Fruit fly (Drosophila melanogaster) whole organism, embryonic: ENCODE results near the gene stck.

Source experiments
- Asciz ChIP-seq: fragments of 200-800 bp; sonication (Bioruptor generic); optimal IDR thresholded peaks from 2 replicates; lab custom pipeline; 2017; ENCODE audit warnings: missing biosample characterization, mild to moderate bottlenecking, missing genetic modification characterization, missing genetic modification reagents
- Atf3 ChIP-seq: fragments of 200-800 bp; sonication (Bioruptor generic); optimal IDR thresholded peaks from 3 replicates; lab custom pipeline; 2016; ENCODE audit warnings: missing biosample characterization, missing genetic modification characterization
- CG10267 ChIP-seq: fragments of 200-800 bp; sonication (Bioruptor generic); optimal IDR thresholded peaks from 2 replicates; lab custom pipeline; 2018; ENCODE audit warnings: missing biosample characterization, mild to moderate bottlenecking, missing genetic modification characterization, moderate library complexity
- CG10654 ChIP-seq: fragments of 200-800 bp; sonication (Bioruptor generic); optimal IDR thresholded peaks from 2 replicates; lab custom pipeline; 2016; ENCODE audit warnings: missing biosample characterization, missing genetic modification characterization
- CG11093 ChIP-seq: fragments of 200-800 bp; sonication (Bioruptor generic); IDR thresholded peaks from 3 replicates; pipeline ENCODE4 v1.3.6; 2022; ENCODE audit warnings: missing biosample characterization, missing genetic modification characterization
- CG12104 ChIP-seq: fragments of 200-800 bp; sonication (Bioruptor generic); optimal IDR thresholded peaks from 3 replicates; lab custom pipeline; 2016; ENCODE audit warnings: missing biosample characterization, missing genetic modification characterization
- CG15073 ChIP-seq: fragments of 200-800 bp; sonication (Bioruptor generic); optimal IDR thresholded peaks from 2 replicates; lab custom pipeline; 2016; ENCODE audit warnings: missing biosample characterization, missing genetic modification characterization
- CG15514 ChIP-seq: fragments of 200-800 bp; sonication (Bioruptor generic); optimal IDR thresholded peaks from 3 replicates; lab custom pipeline; 2017; ENCODE audit warnings: missing biosample characterization, missing genetic modification characterization, mild to moderate bottlenecking, moderate library complexity, missing genetic modification reagents
- CG16815 ChIP-seq: fragments of 200-800 bp; sonication (Bioruptor generic); optimal IDR thresholded peaks from 3 replicates; lab custom pipeline; 2017; ENCODE audit warnings: missing biosample characterization, mild to moderate bottlenecking, missing genetic modification characterization
- CG17912 ChIP-seq: fragments of 200-800 bp; sonication (Bioruptor generic); optimal IDR thresholded peaks from 2 replicates; lab custom pipeline; 2018; ENCODE audit warnings: missing biosample characterization, mild to moderate bottlenecking, missing genetic modification characterization
- CG43689 ChIP-seq: fragments of 200-800 bp; sonication (Bioruptor generic); IDR thresholded peaks from 2 replicates; pipeline ENCODE4 v1.3.6; 2022; ENCODE audit warnings: missing biosample characterization, missing genetic modification characterization
- CG4730 ChIP-seq: fragments of 200-800 bp; sonication (Bioruptor generic); IDR thresholded peaks from 2 replicates; pipeline ENCODE4 v1.3.6; 2022; ENCODE audit warnings: missing biosample characterization, missing genetic modification characterization
- CG6683 ChIP-seq: fragments of 200-800 bp; sonication (Bioruptor generic); optimal IDR thresholded peaks from 2 replicates; lab custom pipeline; 2017; ENCODE audit warnings: missing biosample characterization, mild to moderate bottlenecking, missing genetic modification characterization, missing genetic modification reagents
- CG7786 ChIP-seq: fragments of 200-800 bp; sonication (Bioruptor generic); optimal IDR thresholded peaks from 2 replicates; lab custom pipeline; 2016; ENCODE audit warnings: missing biosample characterization, missing genetic modification characterization
- CG7963 ChIP-seq: fragments of 200-800 bp; sonication (Bioruptor generic); IDR thresholded peaks from 3 replicates; pipeline ENCODE4 v1.3.6; 2022; ENCODE audit warnings: missing biosample characterization, missing genetic modification characterization; ENCODE audit not compliant: partially characterized antibody
- Dek ChIP-seq: fragments of 200-800 bp; sonication (Bioruptor generic); optimal IDR thresholded peaks from 3 replicates; lab custom pipeline; 2019; ENCODE audit warnings: missing biosample characterization, mild to moderate bottlenecking, missing genetic modification characterization, moderate library complexity
- Fer1 ChIP-seq: fragments of 200-800 bp; sonication (Bioruptor generic); optimal IDR thresholded peaks from 2 replicates; lab custom pipeline; 2017; ENCODE audit warnings: missing biosample characterization, mild to moderate bottlenecking, missing genetic modification characterization
- Gsc ChIP-seq: fragments of 200-800 bp; sonication (Bioruptor generic); IDR thresholded peaks from 2 replicates; pipeline ENCODE4 v1.3.6; 2022; ENCODE audit warnings: missing biosample characterization, missing genetic modification characterization
- HmgD ChIP-seq: fragments of 200-800 bp; sonication (Bioruptor generic); optimal IDR thresholded peaks from 3 replicates; lab custom pipeline; 2016; ENCODE audit warnings: missing biosample characterization, missing genetic modification characterization
- Mrtf ChIP-seq: fragments of 200-800 bp; sonication (Bioruptor generic); IDR thresholded peaks from 3 replicates; pipeline ENCODE4 v1.3.6; 2022; ENCODE audit warnings: missing biosample characterization, missing genetic modification characterization
- Nf-YA ChIP-seq: fragments of 200-800 bp; sonication (Bioruptor generic); IDR thresholded peaks from 2 replicates; pipeline ENCODE4 v1.3.6; 2022; ENCODE audit warnings: missing biosample characterization, missing genetic modification characterization
- Opbp ChIP-seq: fragments of 200-800 bp; sonication (Bioruptor generic); IDR thresholded peaks from 3 replicates; pipeline ENCODE4 v1.3.6; 2022; ENCODE audit warnings: missing biosample characterization, missing genetic modification characterization; ENCODE audit not compliant: partially characterized antibody
- Scr ChIP-seq: fragments of 200-800 bp; sonication (Bioruptor generic); IDR thresholded peaks from 2 replicates; pipeline ENCODE4 v1.3.6; 2022; ENCODE audit warnings: missing biosample characterization, missing genetic modification characterization; ENCODE audit not compliant: partially characterized antibody
- Ssrp ChIP-seq: fragments of 200-800 bp; sonication (Bioruptor generic); optimal IDR thresholded peaks from 2 replicates; lab custom pipeline; 2018; ENCODE audit warnings: missing biosample characterization, mild to moderate bottlenecking, missing genetic modification characterization, moderate library complexity
- Xrp1 ChIP-seq: fragments of 200-800 bp; sonication (Bioruptor generic); IDR thresholded peaks from 2 replicates; pipeline ENCODE4 v1.3.6; 2022; ENCODE audit warnings: missing biosample characterization, missing genetic modification characterization
- amos ChIP-seq: fragments of 200-800 bp; sonication (Bioruptor generic); IDR thresholded peaks from 2 replicates; pipeline ENCODE4 v1.3.6; 2022; ENCODE audit warnings: missing biosample characterization, missing genetic modification characterization; ENCODE audit not compliant: partially characterized antibody
- ap ChIP-seq: fragments of 200-800 bp; sonication (Bioruptor generic); IDR thresholded peaks from 2 replicates; pipeline ENCODE4 v1.3.6; 2022; ENCODE audit warnings: missing biosample characterization, missing genetic modification characterization
- bab2 ChIP-seq: fragments of 200-800 bp; sonication (Bioruptor generic); optimal IDR thresholded peaks from 2 replicates; lab custom pipeline; 2016; ENCODE audit warnings: missing biosample characterization, missing genetic modification characterization
- bsh ChIP-seq, 2 experiments: fragments of 200-800 bp; sonication (Bioruptor generic); optimal IDR thresholded peaks; 2 replicates each; lab custom pipeline; 2017 to 2018; ENCODE audit warnings: mild to moderate bottlenecking in 2 of 2, missing biosample characterization in 2 of 2, missing genetic modification characterization in 2 of 2, moderate library complexity in 1 of 2
- ci ChIP-seq: fragments of 200-800 bp; sonication (Bioruptor generic); IDR thresholded peaks from 3 replicates; pipeline ENCODE4 v1.3.6; 2022; ENCODE audit warnings: missing biosample characterization, missing genetic modification characterization
- corto ChIP-seq: fragments of 200-800 bp; sonication (Bioruptor generic); optimal IDR thresholded peaks from 2 replicates; lab custom pipeline; 2016; ENCODE audit warnings: missing biosample characterization, mild to moderate bottlenecking, missing genetic modification characterization, moderate library complexity
- dm ChIP-seq: fragments of 200-800 bp; sonication (Bioruptor generic); optimal IDR thresholded peaks from 3 replicates; lab custom pipeline; 2016; ENCODE audit warnings: missing biosample characterization, missing genetic modification characterization
- ems ChIP-seq: fragments of 200-800 bp; sonication (Bioruptor generic); optimal IDR thresholded peaks from 3 replicates; lab custom pipeline; 2016; ENCODE audit warnings: missing biosample characterization, missing genetic modification characterization
- ewg ChIP-seq: fragments of 200-800 bp; sonication (Bioruptor generic); optimal IDR thresholded peaks from 3 replicates; lab custom pipeline; 2017; ENCODE audit warnings: mild to moderate bottlenecking, missing biosample characterization, missing genetic modification reagents, missing genetic modification characterization
- fd102C ChIP-seq: fragments of 200-800 bp; sonication (Bioruptor generic); optimal IDR thresholded peaks from 2 replicates; lab custom pipeline; 2018; ENCODE audit warnings: missing biosample characterization, mild to moderate bottlenecking, missing genetic modification characterization, moderate library complexity
- fd64A ChIP-seq: fragments of 200-800 bp; sonication (Bioruptor generic); optimal IDR thresholded peaks from 3 replicates; lab custom pipeline; 2018; ENCODE audit warnings: missing biosample characterization, mild to moderate bottlenecking, missing genetic modification characterization
- ftz-f1 ChIP-seq: fragments of 200-800 bp; sonication (Bioruptor generic); optimal IDR thresholded peaks from 2 replicates; lab custom pipeline; 2016; ENCODE audit warnings: missing biosample characterization, missing genetic modification characterization
- gem ChIP-seq: fragments of 200-800 bp; sonication (Bioruptor generic); optimal IDR thresholded peaks from 2 replicates; lab custom pipeline; 2019; ENCODE audit warnings: missing biosample characterization, mild to moderate bottlenecking, missing genetic modification characterization, moderate library complexity
- gfzf ChIP-seq: fragments of 200-800 bp; sonication (Bioruptor generic); optimal IDR thresholded peaks from 2 replicates; lab custom pipeline; 2016; ENCODE audit warnings: missing biosample characterization, mild to moderate bottlenecking, missing genetic modification characterization, moderate library complexity
- gsb ChIP-seq: fragments of 200-800 bp; sonication (Bioruptor generic); IDR thresholded peaks from 2 replicates; pipeline ENCODE4 v1.3.6; 2022; ENCODE audit warnings: missing biosample characterization, missing genetic modification characterization
- ken ChIP-seq: fragments of 200-800 bp; sonication (Bioruptor generic); IDR thresholded peaks from 3 replicates; pipeline ENCODE4 v1.3.6; 2022; ENCODE audit warnings: missing biosample characterization, missing genetic modification characterization
- nom ChIP-seq: fragments of 200-800 bp; sonication (Bioruptor generic); optimal IDR thresholded peaks from 2 replicates; lab custom pipeline; 2017; ENCODE audit warnings: missing biosample characterization, missing genetic modification characterization, mild to moderate bottlenecking, moderate library complexity, missing genetic modification reagents
- pfk ChIP-seq: fragments of 200-800 bp; sonication (Bioruptor generic); optimal IDR thresholded peaks from 2 replicates; lab custom pipeline; 2018; ENCODE audit warnings: missing biosample characterization, mild to moderate bottlenecking, missing genetic modification characterization, moderate library complexity
- rib ChIP-seq: fragments of 200-800 bp; sonication (Bioruptor generic); IDR thresholded peaks from 2 replicates; pipeline ENCODE4 v1.3.6; 2022; ENCODE audit warnings: missing biosample characterization, missing genetic modification characterization
- scrt ChIP-seq: fragments of 200-800 bp; sonication (Bioruptor generic); optimal IDR thresholded peaks from 2 replicates; lab custom pipeline; 2018; ENCODE audit warnings: missing biosample characterization, mild to moderate bottlenecking, missing genetic modification characterization, moderate library complexity
- seq ChIP-seq: fragments of 200-800 bp; sonication (Bioruptor generic); IDR thresholded peaks from 2 replicates; pipeline ENCODE4 v1.3.6; 2022; ENCODE audit warnings: missing biosample characterization, missing genetic modification characterization
- sqz ChIP-seq: fragments of 200-800 bp; sonication (Bioruptor generic); optimal IDR thresholded peaks from 3 replicates; lab custom pipeline; 2018; ENCODE audit warnings: missing biosample characterization, mild to moderate bottlenecking, missing genetic modification characterization
- toy ChIP-seq: fragments of 200-800 bp; sonication (Bioruptor generic); IDR thresholded peaks from 2 replicates; pipeline ENCODE4 v1.3.6; 2022; ENCODE audit warnings: missing biosample characterization, missing genetic modification characterization
- twi ChIP-seq: fragments of 200-800 bp; optimal IDR thresholded peaks from 2 replicates; lab custom pipeline; 2019; ENCODE audit warnings: missing biosample characterization, mild to moderate bottlenecking, missing genetic modification characterization, moderate library complexity
- usp ChIP-seq: fragments of >200 bp; optimal IDR thresholded peaks from 2 replicates; lab custom pipeline; 2017; ENCODE audit warnings: missing biosample characterization, missing genetic modification characterization
- vnd ChIP-seq: fragments of 200-800 bp; sonication (Bioruptor generic); IDR thresholded peaks from 3 replicates; pipeline ENCODE4 v1.3.6; 2022; ENCODE audit warnings: missing biosample characterization, missing genetic modification characterization; ENCODE audit not compliant: partially characterized antibody

stck gene

dm6 chr3R:8355579-8355978, 1.2 kb upstream of the stck start (continued):
- TF ChIP-seq ci, result peak; percentile 96
- TF ChIP-seq Dek, result peak; percentile 97
- peak; percentile 97 for TF ChIP-seq gem (tag; lab: Kevin White, UChicago)
- TF ChIP-seq ken (GFP tag; lab: Robert Waterston, UW), result peak; percentile 90
- peak; percentile 79 for TF ChIP-seq toy (GFP tag; lab: Robert Waterston, UW)
- peak; percentile 76 for TF ChIP-seq CG43689 (GFP tag; lab: Robert Waterston, UW)
- TF ChIP-seq amos (GFP tag; lab: Robert Waterston, UW), result no peak
- TF ChIP-seq seq (GFP tag; lab: Robert Waterston, UW), result peak; percentile 95
- no peak for TF ChIP-seq CG7963 (GFP tag; lab: Robert Waterston, UW)
- peak; percentile 89 for TF ChIP-seq CG11093
- TF ChIP-seq CG7786, result peak; percentile 96
- peak; percentile 53 for TF ChIP-seq CG15073 (GFP tag; lab: Kevin White, UChicago)
- TF ChIP-seq gfzf (GFP tag; lab: Kevin White, UChicago), result peak; percentile 2
- peak; percentile 94 for TF ChIP-seq HmgD
- peak; percentile 91 for TF ChIP-seq Atf3
- peak; percentile 79 for TF ChIP-seq CG16815 (GFP tag; lab: Kevin White, UChicago)
- TF ChIP-seq gsb (GFP tag; lab: Robert Waterston, UW), result peak; percentile 88
- TF ChIP-seq sqz, result peak; percentile 88
- peak; percentile 95 for TF ChIP-seq ems
- TF ChIP-seq ftz-f1 (GFP tag; lab: Kevin White, UChicago), result peak; percentile 94
- peak; percentile 43 to 93 for TF ChIP-seq bsh (GFP tag; optimal IDR thresholded peaks at IDR 0.05; lab: Kevin White, UChicago)
- TF ChIP-seq Nf-YA (GFP tag; lab: Robert Waterston, UW), result peak; percentile 91
- peak; percentile 94 for TF ChIP-seq scrt
- TF ChIP-seq Asciz (GFP tag; lab: Kevin White, UChicago), result peak; percentile 94
- TF ChIP-seq Xrp1 (GFP tag; lab: Robert Waterston, UW), result peak; percentile 95
- peak; percentile 96 for TF ChIP-seq rib (GFP tag; lab: Robert Waterston, UW)
- TF ChIP-seq usp (GFP tag; lab: Kevin White, UChicago), result no peak
- no peak for TF ChIP-seq vnd (GFP tag; lab: Robert Waterston, UW)
- peak; percentile 93 for TF ChIP-seq CG10654
- TF ChIP-seq Mrtf (GFP tag; lab: Robert Waterston, UW), result peak; percentile 94
- TF ChIP-seq Gsc (GFP tag; lab: Robert Waterston, UW), result peak; percentile 66
- no peak for TF ChIP-seq fd102C (GFP tag; lab: Kevin White, UChicago)
- TF ChIP-seq CG6683 (GFP tag; lab: Kevin White, UChicago), result peak; percentile 90
- peak; percentile 85 for TF ChIP-seq CG10267 (tag; lab: Kevin White, UChicago)
- peak; percentile 90 for TF ChIP-seq CG4730 (GFP tag; lab: Robert Waterston, UW)
- TF ChIP-seq ewg (GFP tag; lab: Kevin White, UChicago), result peak; percentile 87
- TF ChIP-seq dm (GFP tag; lab: Kevin White, UChicago), result peak; percentile 85
- peak; percentile 96 for TF ChIP-seq bab2 (GFP tag; lab: Kevin White, UChicago)
- TF ChIP-seq Opbp (GFP tag; lab: Robert Waterston, UW), result no peak
- TF ChIP-seq CG17912 (GFP tag; lab: Kevin White, UChicago), result no peak
- TF ChIP-seq nom (GFP tag; lab: Kevin White, UChicago), result peak; percentile 27
- peak; percentile 87 for TF ChIP-seq ap (GFP tag; lab: Robert Waterston, UW)
- peak; percentile 66 for TF ChIP-seq fd64A (GFP tag; lab: Kevin White, UChicago)
- TF ChIP-seq corto (GFP tag; lab: Kevin White, UChicago), result peak; percentile 66
- no peak for TF ChIP-seq pfk
- TF ChIP-seq CG12104 (GFP tag; lab: Kevin White, UChicago), result peak; percentile 94
- peak; percentile 16 for TF ChIP-seq twi
- TF ChIP-seq Ssrp (tag; lab: Kevin White, UChicago), result peak; percentile 84
- TF ChIP-seq CG15514, result peak; percentile 92
- TF ChIP-seq Scr (GFP tag; lab: Robert Waterston, UW), result no peak
- TF ChIP-seq Fer1, result peak; percentile 97
